Fruit fly (Drosophila melanogaster) whole organism, embryonic: ENCODE results near the gene CG17107.

Source experiments
- Atf6 ChIP-seq: fragments of 200-800 bp; sonication (Bioruptor generic); IDR thresholded peaks from 2 replicates; pipeline ENCODE4 v1.3.6; 2022; ENCODE audit warnings: missing biosample characterization, missing genetic modification characterization
- CG10267 ChIP-seq: fragments of 200-800 bp; sonication (Bioruptor generic); optimal IDR thresholded peaks from 2 replicates; lab custom pipeline; 2018; ENCODE audit warnings: missing biosample characterization, mild to moderate bottlenecking, missing genetic modification characterization, moderate library complexity
- CG10274 ChIP-seq: fragments of 200-800 bp; sonication (Bioruptor generic); optimal IDR thresholded peaks from 3 replicates; lab custom pipeline; 2017; ENCODE audit warnings: missing biosample characterization, mild to moderate bottlenecking, missing genetic modification characterization
- CG11504 ChIP-seq: fragments of 200-800 bp; sonication (Bioruptor generic); optimal IDR thresholded peaks from 3 replicates; lab custom pipeline; 2019; ENCODE audit warnings: missing biosample characterization, mild to moderate bottlenecking, missing genetic modification characterization, moderate library complexity
- CG11696 ChIP-seq: fragments of 200-800 bp; sonication (Bioruptor generic); IDR thresholded peaks from 2 replicates; pipeline ENCODE4 v1.3.6; 2022; ENCODE audit warnings: missing biosample characterization, missing genetic modification characterization
- CG15269 ChIP-seq: fragments of 200-800 bp; sonication (Bioruptor generic); optimal IDR thresholded peaks from 2 replicates; lab custom pipeline; 2018; ENCODE audit warnings: missing biosample characterization, mild to moderate bottlenecking, missing genetic modification characterization, moderate library complexity
- CG1603 ChIP-seq: fragments of 200-800 bp; sonication (Bioruptor generic); optimal IDR thresholded peaks from 2 replicates; lab custom pipeline; 2019; ENCODE audit warnings: missing biosample characterization, mild to moderate bottlenecking, missing genetic modification characterization, moderate library complexity
- CG17912 ChIP-seq: fragments of 200-800 bp; sonication (Bioruptor generic); optimal IDR thresholded peaks from 2 replicates; lab custom pipeline; 2018; ENCODE audit warnings: missing biosample characterization, mild to moderate bottlenecking, missing genetic modification characterization
- CG18262 ChIP-seq: fragments of 200-800 bp; optimal IDR thresholded peaks from 3 replicates; lab custom pipeline; 2019; ENCODE audit warnings: missing biosample characterization, mild to moderate bottlenecking, missing genetic modification characterization, moderate library complexity
- CG3163 ChIP-seq: fragments of 200-800 bp; sonication (Bioruptor generic); optimal IDR thresholded peaks from 3 replicates; lab custom pipeline; 2016; ENCODE audit warnings: missing biosample characterization, missing genetic modification characterization
- CG32772 ChIP-seq: fragments of 200-800 bp; sonication (Bioruptor generic); IDR thresholded peaks from 2 replicates; pipeline ENCODE4 v1.3.6; 2022; ENCODE audit warnings: missing biosample characterization, missing genetic modification characterization
- CG34376 ChIP-seq: fragments of 200-800 bp; sonication (Bioruptor generic); optimal IDR thresholded peaks from 2 replicates; lab custom pipeline; 2018; ENCODE audit warnings: missing biosample characterization, mild to moderate bottlenecking, missing genetic modification characterization
- CG4820 ChIP-seq: fragments of 200-800 bp; sonication (Bioruptor generic); optimal IDR thresholded peaks from 3 replicates; lab custom pipeline; 2016; ENCODE audit warnings: missing biosample characterization, missing genetic modification characterization
- CG6272 ChIP-seq: fragments of 200-800 bp; sonication (Bioruptor generic); IDR thresholded peaks from 2 replicates; pipeline ENCODE4 v1.3.6; 2022; ENCODE audit warnings: missing biosample characterization, missing genetic modification characterization
- CG6813 ChIP-seq: fragments of 200-800 bp; sonication (Bioruptor generic); optimal IDR thresholded peaks from 2 replicates; lab custom pipeline; 2017; ENCODE audit warnings: missing biosample characterization, missing genetic modification characterization, mild to moderate bottlenecking, moderate library complexity, missing genetic modification reagents
- CG7357 ChIP-seq: fragments of 200-800 bp; sonication (Bioruptor generic); IDR thresholded peaks from 3 replicates; pipeline ENCODE4 v1.3.6; 2022; ENCODE audit warnings: missing biosample characterization, missing genetic modification characterization
- CG7745 ChIP-seq: fragments of 200-800 bp; sonication (Bioruptor generic); optimal IDR thresholded peaks from 2 replicates; lab custom pipeline; 2018; ENCODE audit warnings: missing biosample characterization, mild to moderate bottlenecking, missing genetic modification characterization, moderate library complexity
- CG8290 ChIP-seq, 3 experiments: fragments of 200-800 bp; sonication (Bioruptor generic); optimal IDR thresholded peaks; 2 replicates each; lab custom pipeline; 2016 to 2019; ENCODE audit warnings: missing biosample characterization in 3 of 3, missing genetic modification characterization in 3 of 3, mild to moderate bottlenecking in 2 of 3, moderate library complexity in 1 of 3
- CG9932 ChIP-seq: fragments of 200-800 bp; sonication (Bioruptor generic); IDR thresholded peaks from 2 replicates; pipeline ENCODE4 v1.3.6; 2022; ENCODE audit warnings: missing biosample characterization, missing genetic modification characterization
- Dbx ChIP-seq: fragments of 200-800 bp; sonication (Bioruptor generic); IDR thresholded peaks from 3 replicates; pipeline ENCODE4 v1.3.6; 2022; ENCODE audit warnings: missing biosample characterization, missing genetic modification characterization
- Dip3 ChIP-seq: fragments of 200-800 bp; sonication (Bioruptor generic); optimal IDR thresholded peaks from 3 replicates; lab custom pipeline; 2016; ENCODE audit warnings: missing biosample characterization, missing genetic modification characterization
- Eip74EF ChIP-seq, 2 experiments: fragments of 200-800 bp in 1 of 2; fragments of >200 bp in 1 of 2; sonication (Bioruptor generic) in 1 of 2; optimal IDR thresholded peaks; 2 replicates each; lab custom pipeline; 2017 to 2019; ENCODE audit warnings: missing biosample characterization in 2 of 2, missing genetic modification characterization in 2 of 2, mild to moderate bottlenecking in 1 of 2, moderate library complexity in 1 of 2
- Ets65A ChIP-seq: fragments of 200-800 bp; sonication (Bioruptor generic); peaks from one replicate; lab custom pipeline; 2016; ENCODE audit warnings: missing biosample characterization, missing genetic modification characterization
- Ets97D ChIP-seq: fragments of 200-800 bp; sonication (Bioruptor generic); optimal IDR thresholded peaks from 3 replicates; lab custom pipeline; 2016; ENCODE audit warnings: missing biosample characterization, missing genetic modification characterization
- Fer1 ChIP-seq: fragments of 200-800 bp; sonication (Bioruptor generic); optimal IDR thresholded peaks from 2 replicates; lab custom pipeline; 2017; ENCODE audit warnings: missing biosample characterization, mild to moderate bottlenecking, missing genetic modification characterization
- HmgD ChIP-seq: fragments of 200-800 bp; sonication (Bioruptor generic); optimal IDR thresholded peaks from 3 replicates; lab custom pipeline; 2016; ENCODE audit warnings: missing biosample characterization, missing genetic modification characterization
- Lhr ChIP-seq: fragments of 200-800 bp; sonication (Bioruptor generic); optimal IDR thresholded peaks from 3 replicates; lab custom pipeline; 2017; ENCODE audit warnings: mild to moderate bottlenecking, missing biosample characterization, missing genetic modification reagents, missing genetic modification characterization
- Lim3 ChIP-seq: fragments of 200-800 bp; sonication (Bioruptor generic); IDR thresholded peaks from 2 replicates; pipeline ENCODE4 v1.3.6; 2022; ENCODE audit warnings: missing biosample characterization, missing genetic modification characterization
- NC2α ChIP-seq: fragments of 200-800 bp; sonication (Bioruptor generic); optimal IDR thresholded peaks from 2 replicates; lab custom pipeline; 2016; ENCODE audit warnings: missing biosample characterization, missing genetic modification characterization
- NFAT ChIP-seq: fragments of 200-800 bp; sonication (Bioruptor generic); IDR thresholded peaks from 2 replicates; pipeline ENCODE4 v1.3.6; 2022; ENCODE audit warnings: missing biosample characterization, missing genetic modification characterization
- NK7.1 ChIP-seq: fragments of 200-800 bp; sonication (Bioruptor generic); optimal IDR thresholded peaks from 3 replicates; lab custom pipeline; 2016; ENCODE audit warnings: missing biosample characterization, missing genetic modification characterization
- Oli ChIP-seq: fragments of 200-800 bp; sonication (Bioruptor generic); optimal IDR thresholded peaks from 2 replicates; lab custom pipeline; 2018; ENCODE audit warnings: missing biosample characterization, mild to moderate bottlenecking, missing genetic modification characterization, moderate library complexity
- Opbp ChIP-seq: fragments of 200-800 bp; sonication (Bioruptor generic); IDR thresholded peaks from 3 replicates; pipeline ENCODE4 v1.3.6; 2022; ENCODE audit warnings: missing biosample characterization, missing genetic modification characterization; ENCODE audit not compliant: partially characterized antibody
- Optix ChIP-seq: fragments of 200-800 bp; sonication (Bioruptor generic); IDR thresholded peaks from 3 replicates; pipeline ENCODE4 v1.3.6; 2022; ENCODE audit warnings: missing biosample characterization, missing genetic modification characterization
- Poxn ChIP-seq: fragments of 200-800 bp; sonication (Bioruptor generic); IDR thresholded peaks from 2 replicates; pipeline ENCODE4 v1.3.6; 2022; ENCODE audit warnings: missing biosample characterization, missing genetic modification characterization
- Vsx1 ChIP-seq: fragments of 200-800 bp; sonication (Bioruptor generic); optimal IDR thresholded peaks from 2 replicates; lab custom pipeline; 2017; ENCODE audit warnings: missing biosample characterization, mild to moderate bottlenecking, missing genetic modification characterization, missing genetic modification reagents
- Xbp1 ChIP-seq: fragments of 200-800 bp; sonication (Bioruptor generic); optimal IDR thresholded peaks from 3 replicates; lab custom pipeline; 2016; ENCODE audit warnings: missing biosample characterization, mild to moderate bottlenecking, missing genetic modification characterization
- ab ChIP-seq: fragments of 200-800 bp; sonication (Bioruptor generic); optimal IDR thresholded peaks from 2 replicates; lab custom pipeline; 2016; ENCODE audit warnings: missing biosample characterization, missing genetic modification characterization
- ato ChIP-seq: fragments of 200-800 bp; sonication (Bioruptor generic); IDR thresholded peaks from 2 replicates; pipeline ENCODE4 v1.3.6; 2022; ENCODE audit warnings: missing biosample characterization, missing genetic modification characterization; ENCODE audit not compliant: partially characterized antibody
- az2 ChIP-seq: fragments of 200-800 bp; sonication (Bioruptor generic); optimal IDR thresholded peaks from 3 replicates; lab custom pipeline; 2016; ENCODE audit warnings: missing biosample characterization, missing genetic modification characterization
- chn ChIP-seq: fragments of 200-800 bp; sonication (Bioruptor generic); optimal IDR thresholded peaks from 2 replicates; lab custom pipeline; 2016; ENCODE audit warnings: missing biosample characterization, missing genetic modification characterization
- ems ChIP-seq: fragments of 200-800 bp; sonication (Bioruptor generic); optimal IDR thresholded peaks from 3 replicates; lab custom pipeline; 2016; ENCODE audit warnings: missing biosample characterization, missing genetic modification characterization
- fru ChIP-seq: fragments of >200 bp; optimal IDR thresholded peaks from 2 replicates; lab custom pipeline; 2017
- gt ChIP-seq: fragments of 200-800 bp; sonication (Bioruptor generic); IDR thresholded peaks from 2 replicates; pipeline ENCODE4 v1.3.6; 2022; ENCODE audit warnings: missing biosample characterization, missing genetic modification characterization
- nerfin-1 ChIP-seq: fragments of 200-800 bp; sonication (Bioruptor generic); optimal IDR thresholded peaks from 3 replicates; lab custom pipeline; 2019; ENCODE audit warnings: missing biosample characterization, mild to moderate bottlenecking, missing genetic modification characterization, moderate library complexity
- otp ChIP-seq: fragments of 200-800 bp; sonication (Bioruptor generic); IDR thresholded peaks from 3 replicates; pipeline ENCODE4, ENCODE4 v1.3.6; 2022; ENCODE audit warnings: missing biosample characterization, missing genetic modification characterization
- pnt ChIP-seq: fragments of 200-800 bp; sonication (Bioruptor generic); optimal IDR thresholded peaks from 3 replicates; lab custom pipeline; 2016; ENCODE audit warnings: missing biosample characterization, missing genetic modification characterization
- sqz ChIP-seq: fragments of 200-800 bp; sonication (Bioruptor generic); optimal IDR thresholded peaks from 3 replicates; lab custom pipeline; 2018; ENCODE audit warnings: missing biosample characterization, mild to moderate bottlenecking, missing genetic modification characterization
- tap ChIP-seq: fragments of 200-800 bp; optimal IDR thresholded peaks from 3 replicates; lab custom pipeline; 2019; ENCODE audit warnings: missing biosample characterization, mild to moderate bottlenecking, missing genetic modification characterization, moderate library complexity
- tgo ChIP-seq: fragments of 200-800 bp; sonication (Bioruptor generic); IDR thresholded peaks from 3 replicates; pipeline ENCODE4 v1.3.6; 2022; ENCODE audit warnings: missing biosample characterization, missing genetic modification characterization
- trem ChIP-seq: fragments of 200-800 bp; optimal IDR thresholded peaks from 3 replicates; lab custom pipeline; 2019; ENCODE audit warnings: missing biosample characterization, mild to moderate bottlenecking, missing genetic modification characterization, moderate library complexity
- vvl ChIP-seq: fragments of 200-800 bp; sonication (Bioruptor generic); IDR thresholded peaks from 2 replicates; pipeline ENCODE4 v1.3.6; 2022; ENCODE audit warnings: missing biosample characterization, missing genetic modification characterization

The CG17107 gene

DNA sequence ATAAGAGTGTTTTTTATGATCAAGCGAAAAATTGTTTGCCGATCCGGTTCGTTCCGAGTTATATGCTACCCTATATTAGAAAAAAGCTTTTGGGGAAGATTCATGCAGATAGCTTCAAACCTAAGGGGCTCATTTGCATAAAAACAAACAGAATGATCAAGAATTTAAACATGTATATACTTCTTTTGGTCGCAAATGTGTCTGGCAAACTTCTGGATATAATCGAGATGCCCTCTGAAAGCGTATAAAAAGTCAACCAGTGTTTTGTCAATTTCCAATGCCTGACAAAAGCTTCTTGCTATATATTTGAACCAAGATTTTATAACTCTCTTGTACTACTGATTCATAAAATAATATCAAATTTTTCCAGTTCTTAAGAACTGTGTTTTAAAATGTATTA, 4.0 kb downstream of the CG17107 start (continued):
- TF ChIP-seq Xbp1 (GFP tag; lab: Kevin White, UChicago) (no peak), Opbp (GFP tag; lab: Robert Waterston, UW) (no peak), Optix (no peak), CG9932 (peak; percentile 67), Eip74EF (GFP tag; optimal IDR thresholded peaks at IDR 0.05; lab: Kevin White, UChicago) (no peak), nerfin-1 (no peak), CG3163 (GFP tag; lab: Kevin White, UChicago) (no peak), CG7745 (no peak), fru (lab: Kevin White, UChicago) (no peak), CG10274 (no peak), Dbx (GFP tag; lab: Robert Waterston, UW) (0 out of 3 replicates have a peak, but pooled peaks have one; percentile 15), NFAT (GFP tag; lab: Robert Waterston, UW) (peak; percentile 18), CG6272 (GFP tag; lab: Robert Waterston, UW) (no peak), Atf6 (GFP tag; lab: Robert Waterston, UW) (no peak), tgo (no peak), sqz (no peak), CG1603 (no peak), Poxn (GFP tag; lab: Robert Waterston, UW) (no peak), Dip3 (GFP tag; lab: Kevin White, UChicago) (no peak), vvl (GFP tag; lab: Robert Waterston, UW) (peak; percentile 72), otp (GFP tag; lab: Robert Waterston, UW) (no peak), CG8290 (GFP tag; optimal IDR thresholded peaks at IDR 0.05; lab: Kevin White, UChicago) (peak; percentile 13), CG8290 (tag; optimal IDR thresholded peaks at IDR 0.05; lab: Kevin White, UChicago) (peak in 1 of 2 experiments; percentile 16), CG17912 (GFP tag; lab: Kevin White, UChicago) (no peak), CG11504 (tag; lab: Kevin White, UChicago) (peak; percentile 47), CG4820 (GFP tag; lab: Kevin White, UChicago) (no peak), CG34376 (GFP tag; lab: Kevin White, UChicago) (no peak), gt (GFP tag; lab: Robert Waterston, UW) (no peak), HmgD (no peak), ems (GFP tag; lab: Kevin White, UChicago) (no peak), Vsx1 (no peak), tap (no peak), Lim3 (GFP tag; lab: Robert Waterston, UW) (no peak), NC2α (GFP tag; lab: Kevin White, UChicago) (no peak), Fer1 (GFP tag; lab: Kevin White, UChicago) (no peak), Ets65A (no peak), Oli (tag; lab: Kevin White, UChicago) (no peak), CG7357 (no peak), CG11696 (GFP tag; lab: Robert Waterston, UW) (no peak), chn (no peak), trem (tag; lab: Kevin White, UChicago) (no peak), az2 (no peak), ato (GFP tag; lab: Robert Waterston, UW) (no peak), Ets97D (GFP tag; lab: Kevin White, UChicago) (no peak), pnt (no peak), Lhr (no peak), CG6813 (GFP tag; lab: Kevin White, UChicago) (no peak), CG10267 (tag; lab: Kevin White, UChicago) (no peak), NK7.1 (no peak), CG15269 (tag; lab: Kevin White, UChicago) (no peak), CG32772 (GFP tag; lab: Robert Waterston, UW) (no peak), CG18262 (tag; lab: Kevin White, UChicago) (peak; percentile 9), ab (GFP tag; lab: Kevin White, UChicago) (no peak)
